Worm (Caenorhabditis elegans): ENCODE measurements around the gene sorb-1.
A peak's percentile ranks its signal among the peaks of the same experiment; 100 is the strongest.

The sorb-1 gene

ce11 chrIV:13784774-13785173, 34.6 kb downstream of the sorb-1 start:
- TF ChIP-seq nhr-25 (tag; optimal IDR thresholded peaks at IDR 0.05) (peak; percentile 2), nhr-77 (tag; optimal IDR thresholded peaks at IDR 0.05) (no peak), ama-1 (optimal IDR thresholded peaks at IDR 0.05) (peak; percentile 72)

DNA sequence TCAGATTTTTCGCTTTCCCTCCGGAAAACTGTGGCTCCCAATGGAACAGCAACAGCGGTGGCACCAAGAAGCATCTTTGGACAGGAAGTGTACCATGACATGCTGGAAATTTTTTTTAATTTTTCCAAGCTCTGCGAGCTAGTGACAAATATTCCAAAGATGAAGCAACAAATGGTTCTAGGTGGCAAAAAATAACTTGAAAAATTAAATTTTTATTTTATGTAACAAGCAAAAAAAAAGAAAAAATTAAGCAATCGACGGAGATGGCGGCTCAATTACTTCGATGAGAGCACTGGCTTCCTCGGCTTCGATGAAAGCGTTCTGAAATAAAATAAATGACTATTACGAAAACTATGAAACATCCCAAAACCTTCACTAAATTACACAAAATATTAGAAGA, 35.4 kb downstream of the sorb-1 start, which contains the start of gene lact-9:
TSS of gene lact-9 (minus strand) at position 101 of the 400 bp plus-strand sequence.
- TF ChIP-seq ama-1 (optimal IDR thresholded peaks at IDR 0.05) (peak; percentile 5), nhr-77 (tag; optimal IDR thresholded peaks at IDR 0.05) (no peak)

DNA sequence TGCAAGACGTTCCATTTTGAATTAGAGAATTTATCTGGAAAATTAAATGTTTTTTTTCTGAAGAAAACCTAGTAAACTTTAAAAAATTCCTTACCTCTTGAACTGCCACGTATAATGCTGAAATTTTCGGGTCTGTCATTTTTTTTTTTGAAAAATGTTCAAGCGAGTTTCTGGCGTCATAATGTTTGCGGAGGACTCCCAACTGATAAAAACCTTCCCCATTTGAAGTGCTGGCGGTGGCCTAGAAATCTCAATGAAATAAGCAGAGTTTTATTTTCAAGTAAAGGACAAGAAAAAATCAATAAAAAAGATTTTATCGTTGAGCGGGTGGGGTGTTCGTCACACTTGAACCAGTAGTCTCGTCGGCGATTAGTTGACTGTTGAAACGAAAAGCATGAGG, 36.6 kb downstream of the sorb-1 start, which contains the start of gene icap-1:
TSS of gene icap-1 (minus strand) at position 272 of the 400 bp plus-strand sequence.
- TF ChIP-seq hmg-11 (tag; optimal IDR thresholded peaks at IDR 0.05) = peak; percentile 29
- TF ChIP-seq lin-15B (tag; optimal IDR thresholded peaks at IDR 0.05) = no peak
- TF ChIP-seq sea-2 (GFP tag; optimal IDR thresholded peaks at IDR 0.05) = no peak
- TF ChIP-seq nhr-28 (tag; optimal IDR thresholded peaks at IDR 0.05) = no peak
- peak; percentile 32 for TF ChIP-seq ceh-28 (tag; optimal IDR thresholded peaks at IDR 0.05)
- TF ChIP-seq egl-5 (tag; optimal IDR thresholded peaks at IDR 0.05) = no peak
- TF ChIP-seq R02D3.7 (tag; optimal IDR thresholded peaks at IDR 0.05) = no peak
- TF ChIP-seq ceh-16 (tag; optimal IDR thresholded peaks at IDR 0.05) = no peak
- peak; percentile 35 for TF ChIP-seq elt-2 (tag; optimal IDR thresholded peaks at IDR 0.05)
- peak; percentile 23 for TF ChIP-seq nfya-1 (tag; optimal IDR thresholded peaks at IDR 0.05; ENCODE audit: insufficient read depth)
- TF ChIP-seq mml-1 (tag; optimal IDR thresholded peaks at IDR 0.05) = no peak
- TF ChIP-seq ceh-82 (tag; optimal IDR thresholded peaks at IDR 0.05) = no peak
- TF ChIP-seq ztf-4 (tag; optimal IDR thresholded peaks at IDR 0.05) = no peak
- peak; percentile 35 for TF ChIP-seq pha-4 (tag; optimal IDR thresholded peaks at IDR 0.05)
- TF ChIP-seq fkh-2 (tag; optimal IDR thresholded peaks at IDR 0.05) = no peak
- no peak for TF ChIP-seq unc-62 (GFP tag; optimal IDR thresholded peaks at IDR 0.05)

DNA sequence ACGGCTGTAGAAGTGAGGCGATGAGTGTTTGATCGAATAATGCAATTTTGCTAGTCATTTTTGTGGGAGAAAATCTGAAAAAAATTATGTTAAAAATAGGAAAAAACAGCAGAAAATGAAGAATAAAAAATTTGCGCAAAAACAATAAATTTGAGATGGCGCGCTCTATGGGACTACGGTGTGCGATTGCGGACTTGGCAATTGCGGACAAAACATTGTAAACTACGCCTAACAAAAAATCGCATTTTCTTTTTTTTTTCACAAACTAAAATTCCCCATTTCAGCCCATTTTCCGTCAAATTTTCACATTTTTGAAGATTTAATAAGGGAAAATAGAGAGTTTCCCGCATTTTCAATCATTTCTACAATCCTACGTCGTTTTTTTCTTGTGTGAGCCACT, 38.5 kb downstream of the sorb-1 start, which contains the start of the genes sas-6 and Y45F10D.7:
TSS of gene sas-6 (minus strand) at position 80 of the 400 bp plus-strand sequence.
TSS of gene Y45F10D.7 (plus strand) at position 256 of the 400 bp plus-strand sequence.
- TF ChIP-seq lin-39 (tag; optimal IDR thresholded peaks at IDR 0.05) (peak; percentile 54), nfya-1 (tag; optimal IDR thresholded peaks at IDR 0.05; ENCODE audit: insufficient read depth) (peak; percentile 94), R02D3.7 (tag; optimal IDR thresholded peaks at IDR 0.05) (peak; percentile 24), ama-1 (optimal IDR thresholded peaks at IDR 0.05) (no peak), fkh-10 (GFP tag; optimal IDR thresholded peaks at IDR 0.05) (no peak), nhr-23 (tag; optimal IDR thresholded peaks at IDR 0.05) (peak; percentile 59), lsy-12 (tag; optimal IDR thresholded peaks at IDR 0.05) (peak; percentile 12), zag-1 (tag; optimal IDR thresholded peaks at IDR 0.05) (no peak), snpc-4 (tag; optimal IDR thresholded peaks at IDR 0.05) (peak; percentile 75), skn-1 (tag; optimal IDR thresholded peaks at IDR 0.05) (peak; percentile 11), egl-5 (tag; optimal IDR thresholded peaks at IDR 0.05) (peak; percentile 86), ceh-16 (tag; optimal IDR thresholded peaks at IDR 0.05) (no peak), nhr-77 (tag; optimal IDR thresholded peaks at IDR 0.05) (no peak), elt-2 (tag; optimal IDR thresholded peaks at IDR 0.05) (peak; percentile 5), pha-4 (tag; optimal IDR thresholded peaks at IDR 0.05) (peak; percentile 81), nhr-43 (tag; optimal IDR thresholded peaks at IDR 0.05; ENCODE audit: poor library complexity, severe bottlenecking) (no peak), hmg-11 (tag; optimal IDR thresholded peaks at IDR 0.05) (peak; percentile 74), eor-1 (tag; optimal IDR thresholded peaks at IDR 0.05) (no peak), lin-15B (tag; optimal IDR thresholded peaks at IDR 0.05) (peak; percentile 81), nhr-25 (tag; optimal IDR thresholded peaks at IDR 0.05) (peak; percentile 61), pqm-1 (tag; optimal IDR thresholded peaks at IDR 0.05) (peak; percentile 5), daf-12 (tag; optimal IDR thresholded peaks at IDR 0.05) (no peak), unc-62 (GFP tag; optimal IDR thresholded peaks at IDR 0.05) (no peak)

ce11 chrIV:13795249-13795909, 45.2 kb downstream of the sorb-1 start:
- TF ChIP-seq aly-2 (tag; optimal IDR thresholded peaks at IDR 0.05) = peak; percentile 83
- no peak for TF ChIP-seq skn-1 (tag; optimal IDR thresholded peaks at IDR 0.05)

Measured in whole organism, L3 larva.